Worm (Caenorhabditis elegans) whole organism, L2 larva: ENCODE measurements around the gene jip-1.

ENCODE experiments used
- C34F6.9 ChIP-seq: fragments of 150-350 bp; optimal IDR thresholded peaks from 2 replicates; lab custom pipeline; 2014; ENCODE audit warnings: missing biosample characterization, missing genetic modification characterization
- F13H6.1 ChIP-seq: sonication (generic microtip); optimal IDR thresholded peaks from 2 replicates; lab custom pipeline; 2016; ENCODE audit warnings: missing genetic modification characterization, missing compliant biosample characterization
- R02D3.7 ChIP-seq: fragments of 150-350 bp; optimal IDR thresholded peaks from 2 replicates; lab custom pipeline; 2014; ENCODE audit warnings: missing biosample characterization, missing genetic modification characterization
- Y55F3AM.14 ChIP-seq: fragments of 200-800 bp; sonication (Bioruptor generic); optimal IDR thresholded peaks from 2 replicates; lab custom pipeline; 2018; ENCODE audit warnings: mild to moderate bottlenecking, missing genetic modification characterization, missing compliant biosample characterization
- ZK546.5 ChIP-seq: sonication (generic microtip); optimal IDR thresholded peaks from 2 replicates; lab custom pipeline; 2017; ENCODE audit warnings: missing biosample characterization, missing genetic modification characterization
- alr-1 ChIP-seq: fragments of 150-350 bp; optimal IDR thresholded peaks from 2 replicates; lab custom pipeline; 2014; ENCODE audit warnings: missing biosample characterization, missing genetic modification characterization
- aly-2 ChIP-seq: fragments of 150-350 bp; optimal IDR thresholded peaks from 2 replicates; lab custom pipeline; 2014; ENCODE audit warnings: missing biosample characterization, missing genetic modification characterization
- ama-1 ChIP-seq: fragments of 150-350 bp; optimal IDR thresholded peaks from 2 replicates; lab custom pipeline; 2018; ENCODE audit warnings: inconsistent platforms
- blmp-1 ChIP-seq: sonication (generic microtip); optimal IDR thresholded peaks from 2 replicates; lab custom pipeline; 2017; ENCODE audit warnings: missing genetic modification characterization, mild to moderate bottlenecking, missing compliant biosample characterization, antibody characterized with exemption, moderate library complexity; ENCODE audit not compliant: insufficient read depth
- ceh-16 ChIP-seq: fragments of 150-350 bp; optimal IDR thresholded peaks from 2 replicates; lab custom pipeline; 2014; ENCODE audit warnings: missing biosample characterization, missing genetic modification characterization
- ceh-82 ChIP-seq: fragments of 150-350 bp; optimal IDR thresholded peaks from 2 replicates; lab custom pipeline; 2014; ENCODE audit warnings: missing biosample characterization, missing genetic modification characterization
- crh-2 ChIP-seq: sonication (generic microtip); optimal IDR thresholded peaks from 2 replicates; lab custom pipeline; 2017; ENCODE audit warnings: missing biosample characterization, missing genetic modification characterization
- dmd-4 ChIP-seq: sonication (generic microtip); optimal IDR thresholded peaks from 2 replicates; lab custom pipeline; 2017; ENCODE audit warnings: missing biosample characterization, missing genetic modification characterization
- egl-27 ChIP-seq: sonication (generic microtip); optimal IDR thresholded peaks from 3 replicates; lab custom pipeline; 2017; ENCODE audit warnings: missing biosample characterization, missing genetic modification reagents, missing genetic modification characterization
- elt-1 ChIP-seq: fragments of 150-350 bp; optimal IDR thresholded peaks from 2 replicates; lab custom pipeline; 2014; ENCODE audit warnings: missing biosample characterization, missing genetic modification characterization
- elt-3 ChIP-seq: sonication (generic microtip); optimal IDR thresholded peaks from 2 replicates; lab custom pipeline; 2017; ENCODE audit warnings: missing biosample characterization, missing genetic modification characterization
- fos-1 ChIP-seq: fragments of 150-350 bp; optimal IDR thresholded peaks from 2 replicates; lab custom pipeline; 2014; ENCODE audit warnings: missing biosample characterization, missing genetic modification characterization
- gmeb-1 ChIP-seq: fragments of 150-350 bp; optimal IDR thresholded peaks from 2 replicates; lab custom pipeline; 2014; ENCODE audit warnings: missing biosample characterization, missing genetic modification characterization
- lin-11 ChIP-seq: fragments of 150-350 bp; sonication (generic microtip); optimal IDR thresholded peaks from 2 replicates; lab custom pipeline; 2014; ENCODE audit warnings: missing biosample characterization, missing genetic modification characterization, inconsistent platforms, mixed read lengths
- lin-13 ChIP-seq: fragments of 150-350 bp; optimal IDR thresholded peaks from 2 replicates; lab custom pipeline; 2014; ENCODE audit warnings: missing biosample characterization, missing genetic modification reagents, missing genetic modification characterization
- lin-39 ChIP-seq: fragments of 150-350 bp; optimal IDR thresholded peaks from 2 replicates; lab custom pipeline; 2014; ENCODE audit warnings: missing biosample characterization, missing genetic modification reagents, missing genetic modification characterization
- lsy-2 ChIP-seq, 2 experiments: fragments of 150-350 bp in 1 of 2; sonication (generic microtip) in 1 of 2; optimal IDR thresholded peaks; 2 replicates each; lab custom pipeline; 2014 to 2017; ENCODE audit warnings: missing biosample characterization in 2 of 2, missing genetic modification characterization in 2 of 2
- mab-5 ChIP-seq: fragments of 150-350 bp; optimal IDR thresholded peaks from 2 replicates; lab custom pipeline; 2014; ENCODE audit warnings: missing biosample characterization, missing genetic modification characterization
- mbf-1 ChIP-seq: sonication (generic microtip); optimal IDR thresholded peaks from 2 replicates; lab custom pipeline; 2017; ENCODE audit warnings: missing biosample characterization, missing genetic modification characterization
- mdl-1 ChIP-seq, 2 experiments: fragments of 150-350 bp in 1 of 2; sonication (generic microtip) in 1 of 2; optimal IDR thresholded peaks; 2 replicates each; lab custom pipeline; 2017; ENCODE audit warnings: missing biosample characterization in 2 of 2, missing genetic modification characterization in 2 of 2
- nhr-11 ChIP-seq: fragments of 150-350 bp; optimal IDR thresholded peaks from 2 replicates; lab custom pipeline; 2014; ENCODE audit warnings: missing biosample characterization, missing genetic modification characterization
- nhr-12 ChIP-seq: fragments of 150-350 bp; optimal IDR thresholded peaks from 2 replicates; lab custom pipeline; 2014; ENCODE audit warnings: missing biosample characterization, missing genetic modification characterization
- nhr-129 ChIP-seq: fragments of 150-350 bp; optimal IDR thresholded peaks from 2 replicates; lab custom pipeline; 2014; ENCODE audit warnings: missing biosample characterization, missing genetic modification characterization
- nhr-23 ChIP-seq: fragments of 150-350 bp; optimal IDR thresholded peaks from 2 replicates; lab custom pipeline; 2014; ENCODE audit warnings: missing biosample characterization, missing genetic modification reagents, missing genetic modification characterization
- nhr-237 ChIP-seq: fragments of 150-350 bp; optimal IDR thresholded peaks from 2 replicates; lab custom pipeline; 2014; ENCODE audit warnings: missing biosample characterization, missing genetic modification characterization
- nhr-25 ChIP-seq: fragments of 150-350 bp; sonication (generic microtip); optimal IDR thresholded peaks from 3 replicates; lab custom pipeline; 2014; ENCODE audit warnings: missing biosample characterization, missing genetic modification characterization
- nhr-6 ChIP-seq: fragments of 150-350 bp; optimal IDR thresholded peaks from 2 replicates; lab custom pipeline; 2014; ENCODE audit warnings: missing biosample characterization, missing genetic modification characterization
- nhr-77 ChIP-seq: fragments of 150-350 bp; optimal IDR thresholded peaks from 2 replicates; lab custom pipeline; 2014; ENCODE audit warnings: missing biosample characterization, missing genetic modification characterization
- peb-1 ChIP-seq: fragments of 150-350 bp; optimal IDR thresholded peaks from 2 replicates; lab custom pipeline; 2014; ENCODE audit warnings: missing biosample characterization, missing genetic modification characterization
- sem-4 ChIP-seq: fragments of 150-350 bp; optimal IDR thresholded peaks from 2 replicates; lab custom pipeline; 2014; ENCODE audit warnings: missing biosample characterization, missing genetic modification reagents, missing genetic modification characterization
- skn-1 ChIP-seq: sonication (generic microtip); optimal IDR thresholded peaks from 2 replicates; lab custom pipeline; 2017; ENCODE audit warnings: missing biosample characterization, missing genetic modification characterization
- sma-3 ChIP-seq: sonication (generic microtip); optimal IDR thresholded peaks from 2 replicates; lab custom pipeline; 2016; ENCODE audit warnings: missing genetic modification reagents, missing genetic modification characterization, missing compliant biosample characterization
- sma-9 ChIP-seq, 2 experiments: fragments of 150-350 bp in 1 of 2; sonication (generic microtip) in 1 of 2; optimal IDR thresholded peaks; 2 replicates each; lab custom pipeline; 2014 to 2016; ENCODE audit warnings: missing genetic modification characterization in 2 of 2, mild to moderate bottlenecking in 1 of 2, missing biosample characterization in 1 of 2, missing compliant biosample characterization in 1 of 2, missing genetic modification reagents in 1 of 2, moderate library complexity in 1 of 2
- unc-39 ChIP-seq: fragments of 150-350 bp; optimal IDR thresholded peaks from 2 replicates; lab custom pipeline; 2014; ENCODE audit warnings: missing biosample characterization, missing genetic modification characterization
- unc-55 ChIP-seq: fragments of 150-350 bp; sonication (generic microtip); optimal IDR thresholded peaks from 3 replicates; lab custom pipeline; 2014; ENCODE audit warnings: missing biosample characterization, missing genetic modification reagents, missing genetic modification characterization
- zag-1 ChIP-seq: fragments of 150-350 bp; optimal IDR thresholded peaks from 2 replicates; lab custom pipeline; 2014; ENCODE audit warnings: missing biosample characterization, missing genetic modification characterization
- ztf-1 ChIP-seq: fragments of 200-800 bp; sonication (Bioruptor generic); conservative IDR thresholded peaks from 2 replicates; pipeline ENCODE4 v1.3.6; 2022; ENCODE audit warnings: missing genetic modification characterization, missing compliant biosample characterization
- ztf-11 ChIP-seq: sonication (generic microtip); optimal IDR thresholded peaks from 2 replicates; lab custom pipeline; 2017; ENCODE audit warnings: missing biosample characterization, missing genetic modification characterization
- ztf-4 ChIP-seq: fragments of 150-350 bp; optimal IDR thresholded peaks from 2 replicates; lab custom pipeline; 2014; ENCODE audit warnings: missing biosample characterization, missing genetic modification characterization

jip-1 gene

ce11 chrII:1323190-1323651 is 3.6 kb upstream of the jip-1 start:
- TF ChIP-seq egl-27 (tag; lab: Kevin White, UChicago) (no peak), R02D3.7 (no peak), nhr-77 (tag; lab: Kevin White, UChicago) (no peak), alr-1 (tag; lab: Kevin White, UChicago) (no peak), nhr-12 (no peak), ceh-82 (tag; lab: Kevin White, UChicago) (no peak), ZK546.5 (tag; lab: Kevin White, UChicago) (no peak), sma-3 (no peak), ztf-1 (GFP tag; lab: Robert Waterston, UW) (no peak), unc-55 (GFP tag; lab: Kevin White, UChicago) (peak; percentile 93), crh-2 (peak; percentile 37), lsy-2 (tag; optimal IDR thresholded peaks at IDR 0.05; lab: Kevin White, UChicago) (peak; percentile 21 to 58), peb-1 (tag; lab: Kevin White, UChicago) (no peak), mdl-1 (tag; optimal IDR thresholded peaks at IDR 0.05; lab: Kevin White, UChicago) (no peak), lin-11 (no peak), nhr-237 (tag; lab: Kevin White, UChicago) (no peak), skn-1 (tag; lab: Kevin White, UChicago) (no peak), elt-1 (tag; lab: Kevin White, UChicago) (no peak), sem-4 (tag; lab: Kevin White, UChicago) (no peak), ama-1 (lab: Kevin White, UChicago) (no peak), nhr-6 (tag; lab: Kevin White, UChicago) (no peak), C34F6.9 (peak; percentile 72), nhr-11 (tag; lab: Kevin White, UChicago) (no peak), F13H6.1 (no peak), dmd-4 (tag; lab: Kevin White, UChicago) (no peak), gmeb-1 (tag; lab: Kevin White, UChicago) (no peak), nhr-129 (no peak), zag-1 (tag; lab: Kevin White, UChicago) (peak; percentile 11), fos-1 (tag; lab: Kevin White, UChicago) (no peak), ztf-11 (tag; lab: Kevin White, UChicago) (no peak), sma-9 (GFP tag; optimal IDR thresholded peaks at IDR 0.05; lab: Kevin White, UChicago) (peak; percentile 29), sma-9 (tag; optimal IDR thresholded peaks at IDR 0.05; lab: Kevin White, UChicago) (no peak), unc-39 (tag; lab: Kevin White, UChicago) (no peak), Y55F3AM.14 (GFP tag; lab: Kevin White, UChicago) (no peak), mbf-1 (tag; lab: Kevin White, UChicago) (no peak), mab-5 (peak; percentile 13), blmp-1 (no peak), lin-39 (no peak), nhr-25 (tag; lab: Kevin White, UChicago) (no peak), aly-2 (tag; lab: Kevin White, UChicago) (no peak), lin-13 (GFP tag; lab: Kevin White, UChicago) (peak; percentile 58), elt-3 (tag; lab: Kevin White, UChicago) (no peak)

- TF ChIP-seq unc-55 (GFP tag; lab: Kevin White, UChicago) (no peak), crh-2 (peak; percentile 43), nhr-23 (tag; lab: Kevin White, UChicago) (no peak), sem-4 (tag; lab: Kevin White, UChicago) (peak; percentile 27), ztf-4 (tag; lab: Kevin White, UChicago) (no peak), C34F6.9 (no peak)
Measured at ce11 chrII:1324017-1324416, 2.8 kb upstream of the jip-1 start.

ce11 chrII:1325604-1326003 is 1.2 kb upstream of the jip-1 start:
- TF ChIP-seq unc-39 (tag; lab: Kevin White, UChicago) = no peak
- no peak for TF ChIP-seq lsy-2 (tag; optimal IDR thresholded peaks at IDR 0.05; lab: Kevin White, UChicago)
- TF ChIP-seq egl-27 (tag; lab: Kevin White, UChicago) = no peak
- no peak for TF ChIP-seq R02D3.7
- no peak for TF ChIP-seq ama-1 (lab: Kevin White, UChicago)
- no peak for TF ChIP-seq mab-5
- no peak for TF ChIP-seq peb-1 (tag; lab: Kevin White, UChicago)
- no peak for TF ChIP-seq ceh-16
- no peak for TF ChIP-seq elt-1 (tag; lab: Kevin White, UChicago)
- no peak for TF ChIP-seq sma-9 (GFP tag; optimal IDR thresholded peaks at IDR 0.05; lab: Kevin White, UChicago)
- TF ChIP-seq sma-9 (tag; optimal IDR thresholded peaks at IDR 0.05; lab: Kevin White, UChicago) = no peak
- no peak for TF ChIP-seq alr-1 (tag; lab: Kevin White, UChicago)
- no peak for TF ChIP-seq blmp-1
- TF ChIP-seq ZK546.5 (tag; lab: Kevin White, UChicago) = no peak
- no peak for TF ChIP-seq dmd-4 (tag; lab: Kevin White, UChicago)
- no peak for TF ChIP-seq elt-3 (tag; lab: Kevin White, UChicago)
